Worm (Caenorhabditis elegans): ENCODE results near the gene grl-1.

Gene grl-1

DNA sequence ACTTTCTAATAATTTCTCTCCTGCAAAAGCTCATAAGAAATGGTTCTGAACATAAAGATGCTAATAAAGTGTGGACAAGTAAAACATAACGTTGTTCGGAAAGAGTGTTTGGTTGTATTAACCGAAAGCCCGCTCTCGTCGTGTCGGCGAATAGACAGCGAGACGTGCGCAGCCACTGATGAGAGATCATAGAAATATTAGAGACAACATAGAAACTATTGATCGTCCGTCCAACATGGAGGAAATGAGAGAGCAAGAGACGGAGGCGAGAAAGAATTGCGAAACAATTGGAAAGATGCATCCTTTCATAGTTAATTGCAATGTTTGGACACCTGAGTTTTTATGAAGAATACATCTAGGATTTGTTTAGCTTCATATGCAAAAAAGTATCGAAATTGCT lies 46.9 kb upstream of the grl-1 start (continued):
- TF ChIP-seq K12H6.12 (tag; optimal IDR thresholded peaks at IDR 0.05) (no peak), nhr-120 (GFP tag; IDR thresholded peaks at IDR 0.05) (no peak), aptf-2 (GFP tag; conservative IDR thresholded peaks at IDR 0.05) (no peak), somi-1 (GFP tag; optimal IDR thresholded peaks at IDR 0.05) (no peak), xnd-1 (tag; optimal IDR thresholded peaks at IDR 0.05) (no peak), him-1 (tag; optimal IDR thresholded peaks at IDR 0.05) (no peak), dox-1 (GFP tag; IDR thresholded peaks at IDR 0.05) (no peak), die-1 (tag; optimal IDR thresholded peaks at IDR 0.05) (no peak), attf-5 (GFP tag; optimal IDR thresholded peaks at IDR 0.05) (peak; percentile 65), T26A5.8 (tag; optimal IDR thresholded peaks at IDR 0.05) (no peak), cebp-1 (GFP tag; IDR thresholded peaks at IDR 0.05) (peak; percentile 88), cebp-1 (tag; optimal IDR thresholded peaks at IDR 0.05) (peak; percentile 97), cebp-2 (GFP tag; IDR thresholded peaks at IDR 0.05) (no peak), lin-40 (tag; optimal IDR thresholded peaks at IDR 0.05) (peak; percentile 21), tlf-1 (GFP tag; optimal IDR thresholded peaks at IDR 0.05) (no peak), attf-3 (GFP tag; conservative IDR thresholded peaks at IDR 0.05) (no peak), ztf-6 (GFP tag; IDR thresholded peaks at IDR 0.05) (no peak), madf-8 (GFP tag; conservative IDR thresholded peaks at IDR 0.05) (no peak), let-607 (tag; optimal IDR thresholded peaks at IDR 0.05) (peak in 1 of 2 experiments; percentile 29), hlh-26 (GFP tag; conservative IDR thresholded peaks at IDR 0.05) (no peak), zfh-2 (GFP tag; conservative IDR thresholded peaks at IDR 0.05) (no peak)

DNA sequence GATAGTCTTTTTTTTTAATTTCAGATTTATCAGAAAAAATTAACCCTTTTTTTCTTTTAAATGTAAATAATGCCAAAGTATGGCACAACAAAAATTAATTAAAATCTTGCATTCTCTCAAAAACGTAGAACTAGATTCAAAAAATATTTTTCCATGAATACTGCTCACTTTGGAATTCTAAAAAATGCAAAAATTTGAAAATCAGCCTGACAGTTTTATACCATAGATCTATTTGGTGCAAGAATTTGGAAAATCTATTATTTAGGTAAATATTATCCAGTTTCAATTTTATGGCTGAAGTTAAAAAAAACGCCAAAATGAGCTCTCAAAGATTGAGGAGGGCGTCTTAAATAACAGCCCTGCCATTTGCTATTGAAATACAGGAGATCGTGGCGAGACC lies 46.0 kb upstream of the grl-1 start:
- no peak for TF ChIP-seq ceh-58 (GFP tag; IDR thresholded peaks at IDR 0.05)
- no peak for TF ChIP-seq hsf-1 (GFP tag; IDR thresholded peaks at IDR 0.05)
- TF ChIP-seq lin-26 (GFP tag; IDR thresholded peaks at IDR 0.05): no peak
- TF ChIP-seq ceh-79 (tag; optimal IDR thresholded peaks at IDR 0.05): no peak
- TF ChIP-seq ceh-40 (GFP tag; IDR thresholded peaks at IDR 0.05): no peak
- no peak for TF ChIP-seq nhr-179 (tag; optimal IDR thresholded peaks at IDR 0.05)
- no peak for TF ChIP-seq atf-7 (tag; optimal IDR thresholded peaks at IDR 0.05)
- TF ChIP-seq ztf-22 (GFP tag; optimal IDR thresholded peaks at IDR 0.05): no peak
- TF ChIP-seq snpc-1.3 (tag; optimal IDR thresholded peaks at IDR 0.05; ENCODE audit: insufficient read depth): no peak
- TF ChIP-seq unc-62 (GFP tag; optimal IDR thresholded peaks at IDR 0.05): no peak
- no peak for TF ChIP-seq egrh-3 (GFP tag; IDR thresholded peaks at IDR 0.05)
- TF ChIP-seq F23B12.7 (tag; optimal IDR thresholded peaks at IDR 0.05; ENCODE audit: insufficient read depth): no peak
- TF ChIP-seq lsl-1 (GFP tag; optimal IDR thresholded peaks at IDR 0.05): no peak
- no peak for TF ChIP-seq ccch-3 (GFP tag; optimal IDR thresholded peaks at IDR 0.05)
- TF ChIP-seq F55B11.4 (tag; optimal IDR thresholded peaks at IDR 0.05; ENCODE audit: borderline replicate concordance, insufficient read depth): no peak
- no peak for TF ChIP-seq nfya-2 (GFP tag; IDR thresholded peaks at IDR 0.05)
- no peak for TF ChIP-seq lsy-27 (tag; optimal IDR thresholded peaks at IDR 0.05; ENCODE audit: borderline replicate concordance, insufficient read depth)
- no peak for TF ChIP-seq rec-8 (tag; optimal IDR thresholded peaks at IDR 0.05)
- TF ChIP-seq ztf-6 (GFP tag; IDR thresholded peaks at IDR 0.05): no peak

Data from whole organism, young adult.